Worm (Caenorhabditis elegans) whole organism, L3 larva: ENCODE measurements around the gene ife-2.

Experiments used
- ceh-82 ChIP-seq: fragments of 150-350 bp; optimal IDR thresholded peaks from 2 replicates; lab custom pipeline; 2014; ENCODE audit warnings: missing biosample characterization, missing genetic modification characterization
- egl-27 ChIP-seq: sonication (generic microtip); optimal IDR thresholded peaks from 4 replicates; lab custom pipeline; 2017; ENCODE audit warnings: missing biosample characterization, missing genetic modification reagents, missing genetic modification characterization
- egl-5 ChIP-seq: fragments of 150-350 bp; optimal IDR thresholded peaks from 2 replicates; lab custom pipeline; 2017; ENCODE audit warnings: missing biosample characterization, missing genetic modification reagents, missing genetic modification characterization, inconsistent platforms
- elt-3 ChIP-seq, 3 experiments: fragments of 150-350 bp in 1 of 3; sonication (generic microtip) in 2 of 3; optimal IDR thresholded peaks; 2 replicates in 2 of 3; 4 replicates in 1 of 3; lab custom pipeline; 2014 to 2017; ENCODE audit warnings: missing biosample characterization in 3 of 3, missing genetic modification characterization in 3 of 3
- fkh-10 ChIP-seq: sonication (generic microtip); optimal IDR thresholded peaks from 2 replicates; lab custom pipeline; 2017; ENCODE audit warnings: missing biosample characterization, missing genetic modification reagents, missing genetic modification characterization
- jun-1 ChIP-seq: fragments of 150-350 bp; optimal IDR thresholded peaks from 2 replicates; lab custom pipeline; 2014; ENCODE audit warnings: missing biosample characterization, missing genetic modification reagents, missing genetic modification characterization
- nhr-237 ChIP-seq: fragments of 150-350 bp; optimal IDR thresholded peaks from 2 replicates; lab custom pipeline; 2014; ENCODE audit warnings: missing biosample characterization, missing genetic modification characterization
- tbx-2 ChIP-seq: sonication (generic microtip); optimal IDR thresholded peaks from 2 replicates; lab custom pipeline; 2016; ENCODE audit warnings: mild to moderate bottlenecking, missing genetic modification characterization, missing compliant biosample characterization
- unc-62 ChIP-seq: fragments of 150-350 bp; sonication (generic microtip); optimal IDR thresholded peaks from 4 replicates; lab custom pipeline; 2014; ENCODE audit warnings: missing biosample characterization, missing genetic modification reagents, missing genetic modification characterization

DNA sequence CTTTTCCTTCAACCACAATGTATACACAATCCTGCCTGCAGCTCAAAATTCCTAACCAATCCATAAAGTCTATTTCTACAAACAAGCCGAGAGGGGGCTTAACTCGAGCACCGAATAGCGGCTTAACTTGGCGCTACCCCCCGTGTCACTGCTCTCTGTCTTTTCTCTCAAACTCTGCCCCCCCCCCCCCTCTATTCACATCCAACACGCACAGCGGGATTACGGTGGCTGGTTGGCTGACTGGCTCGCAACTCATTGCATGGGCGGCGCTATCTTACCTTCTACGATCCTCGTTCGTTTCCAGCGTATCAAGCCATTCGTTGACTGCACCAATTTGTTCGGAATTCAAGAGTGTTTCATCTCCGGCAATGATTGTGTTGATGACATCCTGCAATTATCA is 49.1 kb upstream of the ife-2 start:
- TF ChIP-seq tbx-2 (tag; lab: Kevin White, UChicago) (no peak), fkh-10 (GFP tag; lab: Kevin White, UChicago) (no peak), jun-1 (tag; lab: Kevin White, UChicago) (no peak), egl-27 (tag; lab: Kevin White, UChicago) (no peak), ceh-82 (no peak), unc-62 (GFP tag; lab: Kevin White, UChicago) (no peak), nhr-237 (tag; lab: Kevin White, UChicago) (no peak), egl-5 (no peak), elt-3 (tag; optimal IDR thresholded peaks at IDR 0.05; lab: Kevin White, UChicago) (no peak)
